Fruit fly (Drosophila melanogaster) Kc167 (cell line): Measurements from ENCODE around the gene CG46316.

Experiments used
- Myc ChIP-seq: fragments of >200 bp; optimal IDR thresholded peaks from 2 replicates; lab custom pipeline; 2017; ENCODE audit warnings: missing external identifiers
- Sin3A ChIP-seq: fragments of >200 bp; optimal IDR thresholded peaks from 2 replicates; lab custom pipeline; 2018; ENCODE audit warnings: missing external identifiers
- insv ChIP-seq: fragments of >200 bp; optimal IDR thresholded peaks from 3 replicates; lab custom pipeline; 2018; ENCODE audit warnings: missing external identifiers
- ttk ChIP-seq: sonication (Bioruptor generic); optimal IDR thresholded peaks from 2 replicates; lab custom pipeline; 2017; ENCODE audit warnings: missing external identifiers

DNA sequence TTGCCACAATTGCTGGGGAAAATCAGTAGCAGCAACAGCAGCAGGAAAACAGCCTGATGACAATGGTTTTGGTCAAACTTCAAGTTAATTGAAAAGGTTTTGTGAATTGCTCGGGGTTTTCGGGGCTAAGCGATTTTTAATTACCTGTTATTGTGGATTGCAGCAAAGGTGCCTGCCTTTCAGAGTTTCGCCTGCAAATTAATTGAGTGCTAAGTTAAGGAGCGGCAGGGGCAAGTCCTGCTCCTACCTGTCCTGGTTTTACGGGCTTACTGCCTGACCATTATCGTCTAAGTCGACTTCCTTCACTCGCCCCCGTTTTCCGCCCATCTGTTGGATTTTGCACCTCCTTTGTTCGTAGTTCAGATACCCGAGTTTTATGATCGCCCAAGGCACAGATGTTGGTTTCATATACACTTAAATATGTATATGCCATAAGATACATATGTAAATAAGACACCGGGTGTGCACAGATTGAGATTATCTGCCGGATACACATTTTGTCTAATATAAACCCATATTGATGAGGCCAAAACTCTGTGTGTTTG is 13.8 kb downstream of the CG46316 start:
- no peak for TF ChIP-seq Sin3A (lab: Kevin White, UChicago)
- TF ChIP-seq Myc (lab: Kevin White, UChicago) = no peak
- no peak for TF ChIP-seq insv (lab: Kevin White, UChicago)
- TF ChIP-seq ttk = no peak
